Fruit fly (Drosophila melanogaster) whole organism, adult: ENCODE data around the gene eRF3.

Experiments used
- kay ChIP-seq: fragments of 200-800 bp; sonication (Bioruptor generic); peaks from one replicate; lab custom pipeline; 2016; ENCODE audit warnings: missing biosample characterization, missing genetic modification characterization, borderline replicate concordance
- ovo ChIP-seq: fragments of 200-800 bp; sonication (Bioruptor generic); optimal IDR thresholded peaks from 2 replicates; lab custom pipeline; 2016; ENCODE audit warnings: missing biosample characterization, missing genetic modification characterization

- TF ChIP-seq kay (GFP tag; lab: Kevin White, UChicago) (no peak), ovo (GFP tag; lab: Kevin White, UChicago) (no peak)
Observed at dm6 chr2L:12469235-12469634, 35.0 kb downstream of the eRF3 start.
